Fruit fly (Drosophila melanogaster): Measurements from ENCODE around the gene CG3603.

Gene CG3603

dm6 chrX:2945103-2945502, 2.7 kb upstream of the CG3603 start, which contains the start of gene CG14423:
Gene CG14423, plus strand, starts transcription at chrX:2945403.
- TF ChIP-seq lola (GFP tag; optimal IDR thresholded peaks at IDR 0.05) = no peak
- no peak for TF ChIP-seq foxo (GFP tag; optimal IDR thresholded peaks at IDR 0.05)
- no peak for TF ChIP-seq Hr83 (GFP tag; optimal IDR thresholded peaks at IDR 0.05; ENCODE audit: poor library complexity, severe bottlenecking)
- TF ChIP-seq GATAd (GFP tag; optimal IDR thresholded peaks at IDR 0.05) = no peak
- TF ChIP-seq woc (GFP tag; optimal IDR thresholded peaks at IDR 0.05) = no peak
- TF ChIP-seq sv (GFP tag; optimal IDR thresholded peaks at IDR 0.05) = no peak
- TF ChIP-seq tai (GFP tag; optimal IDR thresholded peaks at IDR 0.05) = no peak
- TF ChIP-seq N (GFP tag; optimal IDR thresholded peaks at IDR 0.05) = no peak
- TF ChIP-seq Hnf4 (GFP tag; optimal IDR thresholded peaks at IDR 0.05) = no peak
- TF ChIP-seq rgr (GFP tag; optimal IDR thresholded peaks at IDR 0.05) = no peak
- TF ChIP-seq Rel (GFP tag; optimal IDR thresholded peaks at IDR 0.05) = no peak
- TF ChIP-seq Rel (tag; optimal IDR thresholded peaks at IDR 0.05) = no peak
- no peak for TF ChIP-seq CG32264 (GFP tag; optimal IDR thresholded peaks at IDR 0.05)
- TF ChIP-seq HLH106 (tag; optimal IDR thresholded peaks at IDR 0.05) = no peak

- no peak for TF ChIP-seq Sp1 (GFP tag; optimal IDR thresholded peaks at IDR 0.05)
- no peak for TF ChIP-seq N (GFP tag; optimal IDR thresholded peaks at IDR 0.05)
- no peak for TF ChIP-seq lola (GFP tag; optimal IDR thresholded peaks at IDR 0.05)
- TF ChIP-seq foxo (GFP tag; optimal IDR thresholded peaks at IDR 0.05) = no peak
- TF ChIP-seq CG9705 (GFP tag; optimal IDR thresholded peaks at IDR 0.05) = no peak
- no peak for TF ChIP-seq psq (GFP tag; optimal IDR thresholded peaks at IDR 0.05)
- no peak for TF ChIP-seq rgr (GFP tag; optimal IDR thresholded peaks at IDR 0.05)
- TF ChIP-seq pan (optimal IDR thresholded peaks at IDR 0.05) = no peak
- TF ChIP-seq sage (GFP tag; optimal IDR thresholded peaks at IDR 0.05) = no peak
- TF ChIP-seq br (GFP tag; optimal IDR thresholded peaks at IDR 0.05) = no peak
Observed at dm6 chrX:2946794-2947193, 1.0 kb upstream of the CG3603 start, which contains the start of gene CG17959. Gene CG17959, plus strand, starts transcription at chrX:2947094.

- TF ChIP-seq Myc (optimal IDR thresholded peaks at IDR 0.05) (peak; percentile 62), sage (GFP tag; optimal IDR thresholded peaks at IDR 0.05) (no peak)
Observed at dm6 chrX:2949114-2949513, 1.3 kb downstream of the CG3603 start.

- peak; percentile 39 for TF ChIP-seq fru (GFP tag; optimal IDR thresholded peaks at IDR 0.05)
- no peak for TF ChIP-seq sv (GFP tag; optimal IDR thresholded peaks at IDR 0.05)
- TF ChIP-seq h (GFP tag; optimal IDR thresholded peaks at IDR 0.05) = peak; percentile 29
- peak in 1 of 2 experiments; percentile 48 for TF ChIP-seq foxo (GFP tag; optimal IDR thresholded peaks at IDR 0.05)
- TF ChIP-seq usp (GFP tag; optimal IDR thresholded peaks at IDR 0.05) = no peak
- TF ChIP-seq HLH106 (tag; optimal IDR thresholded peaks at IDR 0.05) = peak; percentile 21
- TF ChIP-seq Sp1 (GFP tag; optimal IDR thresholded peaks at IDR 0.05) = peak; percentile 19
- no peak for TF ChIP-seq CG9705 (GFP tag; optimal IDR thresholded peaks at IDR 0.05)
- TF ChIP-seq rgr (GFP tag; optimal IDR thresholded peaks at IDR 0.05) = peak; percentile 28
- peak; percentile 30 for TF ChIP-seq psq (GFP tag; optimal IDR thresholded peaks at IDR 0.05)
Observed at dm6 chrX:2951637-2952036, 3.8 kb downstream of the CG3603 start.

dm6 chrX:2956641-2957040, 8.8 kb downstream of the CG3603 start:
- no peak for TF ChIP-seq sv (GFP tag; optimal IDR thresholded peaks at IDR 0.05)
- peak; percentile 5 for TF ChIP-seq fru (GFP tag; optimal IDR thresholded peaks at IDR 0.05)
- no peak for TF ChIP-seq br (GFP tag; optimal IDR thresholded peaks at IDR 0.05)
- TF ChIP-seq rgr (GFP tag; optimal IDR thresholded peaks at IDR 0.05) = no peak
- no peak for TF ChIP-seq CG9705 (GFP tag; optimal IDR thresholded peaks at IDR 0.05)
- no peak for TF ChIP-seq GATAd (GFP tag; optimal IDR thresholded peaks at IDR 0.05)

dm6 chrX:2963171-2963570, 15.3 kb downstream of the CG3603 start:
- TF ChIP-seq rgr (GFP tag; optimal IDR thresholded peaks at IDR 0.05) (no peak), GATAd (GFP tag; optimal IDR thresholded peaks at IDR 0.05) (no peak), Dfd (GFP tag; optimal IDR thresholded peaks at IDR 0.05) (no peak), usp (GFP tag; optimal IDR thresholded peaks at IDR 0.05) (no peak), dl (GFP tag; optimal IDR thresholded peaks at IDR 0.05; ENCODE audit: insufficient read depth in 1 of 2, partially characterized antibody in 2 of 2) (no peak), ey (GFP tag; optimal IDR thresholded peaks at IDR 0.05) (no peak), woc (GFP tag; optimal IDR thresholded peaks at IDR 0.05) (no peak), N (GFP tag; optimal IDR thresholded peaks at IDR 0.05) (no peak), Mio (GFP tag; optimal IDR thresholded peaks at IDR 0.05) (no peak), dsf (GFP tag; optimal IDR thresholded peaks at IDR 0.05; ENCODE audit: borderline replicate concordance) (no peak), Hr83 (GFP tag; optimal IDR thresholded peaks at IDR 0.05; ENCODE audit: poor library complexity, severe bottlenecking) (no peak), Jra (GFP tag; optimal IDR thresholded peaks at IDR 0.05) (no peak), CrebA (GFP tag; optimal IDR thresholded peaks at IDR 0.05; ENCODE audit: borderline replicate concordance) (no peak), CG9705 (GFP tag; optimal IDR thresholded peaks at IDR 0.05) (no peak), sage (GFP tag; optimal IDR thresholded peaks at IDR 0.05) (no peak), brk (GFP tag; optimal IDR thresholded peaks at IDR 0.05) (no peak), Myc (optimal IDR thresholded peaks at IDR 0.05) (no peak), pan (optimal IDR thresholded peaks at IDR 0.05) (no peak)
